Worm (Caenorhabditis elegans) whole organism, late embryonic: ENCODE results near the gene Y17G7B.8.
A peak's percentile ranks its signal among the peaks of the same experiment; 100 is the strongest.

Source experiments
- C38D4.7 ChIP-seq: fragments of 200-800 bp; sonication (Bioruptor generic); optimal IDR thresholded peaks from 2 replicates; lab custom pipeline; 2018; ENCODE audit warnings: mild to moderate bottlenecking, missing genetic modification characterization, moderate library complexity, missing compliant biosample characterization
- K02D7.2 ChIP-seq: sonication (generic microtip); optimal IDR thresholded peaks from 2 replicates; lab custom pipeline; 2017; ENCODE audit warnings: mild to moderate bottlenecking, missing genetic modification characterization, missing compliant biosample characterization
- K09A11.1 ChIP-seq: sonication (generic microtip); optimal IDR thresholded peaks from 2 replicates; lab custom pipeline; 2017; ENCODE audit warnings: antibody characterized with exemption, mild to moderate bottlenecking, missing genetic modification characterization, missing compliant biosample characterization; ENCODE audit not compliant: insufficient read depth
- T23F11.4 ChIP-seq: fragments of 200-800 bp; sonication (Bioruptor generic); optimal IDR thresholded peaks from 2 replicates; lab custom pipeline; 2018; ENCODE audit warnings: mild to moderate bottlenecking, missing genetic modification characterization, missing compliant biosample characterization
- Y22D7AL.16 ChIP-seq: sonication (generic microtip); optimal IDR thresholded peaks from 2 replicates; lab custom pipeline; 2016; ENCODE audit warnings: missing genetic modification characterization, missing compliant biosample characterization
- ceh-22 ChIP-seq: sonication (generic microtip); optimal IDR thresholded peaks from 2 replicates; lab custom pipeline; 2017; ENCODE audit warnings: missing biosample characterization, missing genetic modification characterization
- ceh-24 ChIP-seq: sonication (generic microtip); optimal IDR thresholded peaks from 2 replicates; lab custom pipeline; 2016; ENCODE audit warnings: mild to moderate bottlenecking, missing genetic modification characterization, missing compliant biosample characterization
- ceh-30 ChIP-seq: fragments of 150-350 bp; optimal IDR thresholded peaks from 2 replicates; lab custom pipeline; 2014; ENCODE audit warnings: missing biosample characterization, missing genetic modification characterization
- ceh-31 ChIP-seq: sonication (generic microtip); optimal IDR thresholded peaks from 2 replicates; lab custom pipeline; 2016; ENCODE audit warnings: missing genetic modification characterization, missing compliant biosample characterization
- ceh-48 ChIP-seq: sonication (generic microtip); optimal IDR thresholded peaks from 2 replicates; lab custom pipeline; 2016; ENCODE audit warnings: missing genetic modification characterization, inconsistent platforms, missing compliant biosample characterization
- ceh-9 ChIP-seq: sonication (generic microtip); optimal IDR thresholded peaks from 2 replicates; lab custom pipeline; 2016; ENCODE audit warnings: mild to moderate bottlenecking, missing genetic modification characterization, inconsistent platforms, missing compliant biosample characterization
- elt-2 ChIP-seq: sonication (generic microtip); optimal IDR thresholded peaks from 2 replicates; lab custom pipeline; 2016; ENCODE audit warnings: missing genetic modification reagents, missing genetic modification characterization, missing compliant biosample characterization
- elt-4 ChIP-seq: sonication (generic microtip); optimal IDR thresholded peaks from 2 replicates; lab custom pipeline; 2016; ENCODE audit warnings: missing genetic modification characterization, missing compliant biosample characterization
- fkh-6 ChIP-seq: sonication (generic microtip); optimal IDR thresholded peaks from 2 replicates; lab custom pipeline; 2016; ENCODE audit warnings: missing genetic modification characterization, missing compliant biosample characterization
- gmeb-2 ChIP-seq: sonication (generic microtip); optimal IDR thresholded peaks from 2 replicates; lab custom pipeline; 2016; ENCODE audit warnings: missing genetic modification characterization, inconsistent platforms, missing compliant biosample characterization
- hlh-13 ChIP-seq: fragments of 200-800 bp; sonication (Bioruptor generic); optimal IDR thresholded peaks from 2 replicates; lab custom pipeline; 2018; ENCODE audit warnings: mild to moderate bottlenecking, missing genetic modification characterization, missing compliant biosample characterization
- lim-6 ChIP-seq: sonication (generic microtip); optimal IDR thresholded peaks from 2 replicates; lab custom pipeline; 2016; ENCODE audit warnings: missing genetic modification characterization, missing compliant biosample characterization
- lin-11 ChIP-seq: fragments of 200-800 bp; sonication (Bioruptor generic); optimal IDR thresholded peaks from 2 replicates; lab custom pipeline; 2018; ENCODE audit warnings: mild to moderate bottlenecking, missing genetic modification characterization, missing compliant biosample characterization
- npax-4 ChIP-seq: sonication (generic microtip); optimal IDR thresholded peaks from 2 replicates; lab custom pipeline; 2016; ENCODE audit warnings: missing genetic modification characterization, missing compliant biosample characterization
- odd-2 ChIP-seq: sonication (generic microtip); optimal IDR thresholded peaks from 2 replicates; lab custom pipeline; 2017; ENCODE audit warnings: antibody characterized with exemption, mild to moderate bottlenecking, missing genetic modification characterization, missing compliant biosample characterization
- pax-1 ChIP-seq: fragments of 150-350 bp; optimal IDR thresholded peaks from 2 replicates; lab custom pipeline; 2014; ENCODE audit warnings: missing biosample characterization, missing genetic modification characterization
- pha-2 ChIP-seq: sonication (generic microtip); optimal IDR thresholded peaks from 2 replicates; lab custom pipeline; 2017; ENCODE audit warnings: mild to moderate bottlenecking, missing genetic modification characterization, missing compliant biosample characterization
- pha-4 ChIP-seq: fragments of 150-350 bp; optimal IDR thresholded peaks from 2 replicates; lab custom pipeline; 2018; ENCODE audit warnings: missing biosample characterization, missing genetic modification reagents, missing genetic modification characterization
- pros-1 ChIP-seq: fragments of 150-350 bp; optimal IDR thresholded peaks from 2 replicates; lab custom pipeline; 2014; ENCODE audit warnings: missing biosample characterization, missing genetic modification reagents, missing genetic modification characterization
- ref-2 ChIP-seq: sonication (generic microtip); optimal IDR thresholded peaks from 2 replicates; lab custom pipeline; 2016; ENCODE audit warnings: missing genetic modification characterization, missing compliant biosample characterization
- tbx-7 ChIP-seq: sonication (generic microtip); optimal IDR thresholded peaks from 2 replicates; lab custom pipeline; 2016; ENCODE audit warnings: missing genotype, missing genetic modification characterization, missing compliant biosample characterization
- unc-42 ChIP-seq: sonication (generic microtip); optimal IDR thresholded peaks from 2 replicates; lab custom pipeline; 2016; ENCODE audit warnings: missing genotype, missing genetic modification characterization, missing compliant biosample characterization
- unc-55 ChIP-seq: sonication (generic microtip); optimal IDR thresholded peaks from 2 replicates; lab custom pipeline; 2017; ENCODE audit warnings: missing biosample characterization, missing genetic modification reagents, missing genetic modification characterization
- unc-86 ChIP-seq: sonication (generic microtip); optimal IDR thresholded peaks from 2 replicates; lab custom pipeline; 2016; ENCODE audit warnings: missing genetic modification characterization, missing compliant biosample characterization
- ztf-16 ChIP-seq: sonication (generic microtip); optimal IDR thresholded peaks from 2 replicates; lab custom pipeline; 2017; ENCODE audit warnings: missing genetic modification characterization, missing compliant biosample characterization

The Y17G7B.8 gene

ce11 chrII:12058298-12058697 lies 30.8 kb upstream of the Y17G7B.8 start:
- TF ChIP-seq gmeb-2 (no peak), ceh-22 (tag; lab: Kevin White, UChicago) (no peak), unc-42 (tag; lab: Kevin White, UChicago) (no peak), ref-2 (tag; lab: Kevin White, UChicago) (no peak), lim-6 (tag; lab: Kevin White, UChicago) (no peak), lin-11 (tag; lab: Kevin White, UChicago) (no peak), npax-4 (no peak), ceh-30 (tag; lab: Kevin White, UChicago) (no peak), pax-1 (no peak), ceh-48 (tag; lab: Kevin White, UChicago) (no peak), ceh-31 (tag; lab: Kevin White, UChicago) (no peak)

- TF ChIP-seq elt-2 (tag; lab: Kevin White, UChicago) (no peak), T23F11.4 (GFP tag; lab: Kevin White, UChicago) (no peak), tbx-7 (tag; lab: Kevin White, UChicago) (no peak), K02D7.2 (tag; lab: Kevin White, UChicago) (no peak), npax-4 (no peak), odd-2 (tag; lab: Kevin White, UChicago) (no peak), ceh-24 (tag; lab: Kevin White, UChicago) (no peak)
These were observed 28.0 kb upstream of the Y17G7B.8 start for ce11 chrII:12055408-12056140.

- no peak for TF ChIP-seq Y22D7AL.16 (tag; lab: Kevin White, UChicago)
These were observed 27.0 kb upstream of the Y17G7B.8 start for ce11 chrII:12054558-12054957.

- TF ChIP-seq ceh-9 (tag; lab: Kevin White, UChicago) (no peak), fkh-6 (tag; lab: Kevin White, UChicago) (no peak), ref-2 (tag; lab: Kevin White, UChicago) (no peak), pha-4 (tag; lab: Kevin White, UChicago) (no peak), ceh-30 (tag; lab: Kevin White, UChicago) (no peak), lin-11 (tag; lab: Kevin White, UChicago) (no peak), elt-4 (tag; lab: Kevin White, UChicago) (no peak), C38D4.7 (GFP tag; lab: Kevin White, UChicago) (no peak), tbx-7 (tag; lab: Kevin White, UChicago) (no peak)
These were observed 26.6 kb upstream of the Y17G7B.8 start for ce11 chrII:12054150-12054549.

- TF ChIP-seq elt-2 (tag; lab: Kevin White, UChicago) (peak; percentile 9), pax-1 (no peak), unc-86 (no peak)
These were observed 25.9 kb upstream of the Y17G7B.8 start for ce11 chrII:12053486-12053885.

ce11 chrII:12052924-12053323 lies 25.4 kb upstream of the Y17G7B.8 start:
- TF ChIP-seq unc-55 (GFP tag; lab: Kevin White, UChicago) = no peak
- no peak for TF ChIP-seq K02D7.2 (tag; lab: Kevin White, UChicago)
- no peak for TF ChIP-seq C38D4.7 (GFP tag; lab: Kevin White, UChicago)
- no peak for TF ChIP-seq K09A11.1 (tag; lab: Kevin White, UChicago)
- TF ChIP-seq ceh-9 (tag; lab: Kevin White, UChicago) = no peak
- TF ChIP-seq pha-2 (tag; lab: Kevin White, UChicago) = no peak
- TF ChIP-seq lin-11 (tag; lab: Kevin White, UChicago) = no peak
- no peak for TF ChIP-seq pros-1 (tag; lab: Kevin White, UChicago)
- TF ChIP-seq ztf-16 (tag; lab: Kevin White, UChicago) = no peak
- no peak for TF ChIP-seq hlh-13
- TF ChIP-seq ref-2 (tag; lab: Kevin White, UChicago) = no peak
